Worm (Caenorhabditis elegans): Measurements from ENCODE around the gene srw-66.

The srw-66 gene

ce11 chrII:1234971-1235370 lies 36.7 kb downstream of the srw-66 start:
- no peak for TF ChIP-seq unc-62 (GFP tag; optimal IDR thresholded peaks at IDR 0.05)

ce11 chrII:1232967-1233366 lies 38.7 kb downstream of the srw-66 start:
- TF ChIP-seq unc-62 (GFP tag; optimal IDR thresholded peaks at IDR 0.05), result no peak

- no peak for TF ChIP-seq unc-62 (GFP tag; optimal IDR thresholded peaks at IDR 0.05)
Measured at ce11 chrII:1228943-1229342, 42.8 kb downstream of the srw-66 start.
